Worm (Caenorhabditis elegans) whole organism, L3 larva: ENCODE measurements around the gene F20B6.4.

Source experiments
- ZK546.5 ChIP-seq: sonication (generic microtip); optimal IDR thresholded peaks from 2 replicates; lab custom pipeline; 2017; ENCODE audit warnings: missing biosample characterization, missing genetic modification characterization
- aly-2 ChIP-seq: fragments of 150-350 bp; optimal IDR thresholded peaks from 2 replicates; lab custom pipeline; 2014; ENCODE audit warnings: missing biosample characterization, missing genetic modification characterization
- ama-1 ChIP-seq: fragments of 150-350 bp; optimal IDR thresholded peaks from 2 replicates; lab custom pipeline; 2018
- ceh-16 ChIP-seq: sonication (generic microtip); optimal IDR thresholded peaks from 2 replicates; lab custom pipeline; 2017; ENCODE audit warnings: missing biosample characterization, missing genetic modification characterization
- fkh-10 ChIP-seq: sonication (generic microtip); optimal IDR thresholded peaks from 2 replicates; lab custom pipeline; 2017; ENCODE audit warnings: missing biosample characterization, missing genetic modification reagents, missing genetic modification characterization
- nhr-11 ChIP-seq: fragments of 150-350 bp; optimal IDR thresholded peaks from 2 replicates; lab custom pipeline; 2014; ENCODE audit warnings: missing biosample characterization, missing genetic modification characterization
- pha-4 ChIP-seq: fragments of 150-350 bp; optimal IDR thresholded peaks from 2 replicates; lab custom pipeline; 2014; ENCODE audit warnings: missing biosample characterization, missing genetic modification reagents, missing genetic modification characterization
- sea-2 ChIP-seq: fragments of 150-350 bp; sonication (generic microtip); optimal IDR thresholded peaks from 4 replicates; lab custom pipeline; 2014; ENCODE audit warnings: missing biosample characterization, missing genetic modification reagents, missing genetic modification characterization
- tbx-2 ChIP-seq: sonication (generic microtip); optimal IDR thresholded peaks from 2 replicates; lab custom pipeline; 2016; ENCODE audit warnings: mild to moderate bottlenecking, missing genetic modification characterization, missing compliant biosample characterization

ce11 chrX:4216894-4217293 lies 20.6 kb upstream of the F20B6.4 start, which contains the start of the genes F20B6.10 and hpk-1:
- TF ChIP-seq ama-1: no peak
- no peak for TF ChIP-seq tbx-2
- TF ChIP-seq fkh-10: no peak
- TF ChIP-seq aly-2 (tag; lab: Kevin White, UChicago): no peak
- no peak for TF ChIP-seq sea-2 (GFP tag; lab: Kevin White, UChicago)
- no peak for TF ChIP-seq pha-4
- no peak for TF ChIP-seq nhr-11
- no peak for TF ChIP-seq ZK546.5
- no peak for TF ChIP-seq ceh-16 (tag; lab: Kevin White, UChicago)
